Comparison of ENCODE assay signal across 1 fruit fly cellular context in the genomic region with DNA sequence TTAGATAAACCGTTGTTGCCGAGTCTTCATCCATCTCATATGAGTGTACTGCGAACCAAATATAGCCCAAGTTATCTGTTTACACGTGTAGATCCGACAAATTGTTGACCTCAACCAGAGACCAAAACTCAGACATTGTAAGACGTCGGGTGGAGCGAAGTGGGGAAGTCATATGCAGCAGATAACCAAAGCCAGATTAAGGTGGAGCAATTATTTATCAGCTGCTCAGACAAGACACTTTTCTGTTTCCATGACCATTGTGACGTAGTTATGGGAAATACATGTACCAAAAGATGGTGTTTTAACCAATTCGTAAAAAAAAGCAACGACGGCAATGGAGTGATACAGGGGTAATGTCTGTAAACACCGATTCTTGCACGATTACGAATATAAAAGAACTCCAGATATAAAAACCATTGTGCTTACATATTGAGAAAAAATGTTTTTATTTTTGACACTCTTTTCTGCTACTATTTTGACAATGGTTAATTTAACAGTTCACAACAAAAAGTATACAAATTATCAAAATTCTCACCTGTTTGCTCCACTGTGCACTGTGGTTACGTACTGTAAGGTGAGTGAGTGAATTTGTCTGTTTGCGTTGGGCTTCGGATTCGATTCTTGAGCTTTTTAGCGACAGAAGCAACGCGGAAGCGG.
TF ChIP-seq lines count a peak whose summit lies in the region.

No protein-coding gene starts in this region.

TF ChIP-seq in whole organism, embryonic, 481 proteins besides CTCF, POLR2A, EP300 and RAD21 (continued from another document and continues in another):
- TF ChIP-seq CG3065 (GFP tag; optimal IDR thresholded peaks at IDR 0.05; lab: Kevin White, UChicago) = peak; percentile 29
- TF ChIP-seq CG31388 (GFP tag; optimal IDR thresholded peaks at IDR 0.05; lab: Kevin White, UChicago) = no peak
- no peak for TF ChIP-seq chn (GFP tag; optimal IDR thresholded peaks at IDR 0.05; lab: Kevin White, UChicago)
- TF ChIP-seq onecut (GFP tag; IDR thresholded peaks at IDR 0.05; lab: Robert Waterston, UW) = no peak
- TF ChIP-seq CG3726 (GFP tag; IDR thresholded peaks at IDR 0.05; lab: Robert Waterston, UW) = 0 out of 3 replicates have a peak, but pooled peaks have one; percentile 8
- no peak for TF ChIP-seq sr (GFP tag; IDR thresholded peaks at IDR 0.05; lab: Robert Waterston, UW)
- no peak for TF ChIP-seq CG17802 (tag; optimal IDR thresholded peaks at IDR 0.05; lab: Kevin White, UChicago)
- TF ChIP-seq CG9437 (GFP tag; optimal IDR thresholded peaks at IDR 0.05; lab: Kevin White, UChicago) = peak; percentile 29
- no peak for TF ChIP-seq CG3163 (GFP tag; optimal IDR thresholded peaks at IDR 0.05; lab: Kevin White, UChicago)
- no peak for TF ChIP-seq CG2199 (GFP tag; IDR thresholded peaks at IDR 0.05; lab: Robert Waterston, UW)
- peak; percentile 5 for TF ChIP-seq CG10267 (tag; optimal IDR thresholded peaks at IDR 0.05; lab: Kevin White, UChicago)
- peak; percentile 39 to 59 for TF ChIP-seq Hr51 (GFP tag; optimal IDR thresholded peaks at IDR 0.05; lab: Kevin White, UChicago)
- peak; percentile 68 for TF ChIP-seq row (GFP tag; IDR thresholded peaks at IDR 0.05; lab: Robert Waterston, UW)
- no peak for TF ChIP-seq prd (optimal IDR thresholded peaks at IDR 0.05; lab: Kevin White, UChicago)
- TF ChIP-seq prd (GFP tag; IDR thresholded peaks at IDR 0.05; lab: Robert Waterston, UW) = peak; percentile 56
- TF ChIP-seq seq (GFP tag; IDR thresholded peaks at IDR 0.05; lab: Robert Waterston, UW) = no peak
- TF ChIP-seq Dad (GFP tag; optimal IDR thresholded peaks at IDR 0.05; lab: Kevin White, UChicago) = no peak
- 0 out of 2 replicates have a peak, but pooled peaks have one; percentile 27 for TF ChIP-seq peb (GFP tag; IDR thresholded peaks at IDR 0.05; lab: Robert Waterston, UW)
- TF ChIP-seq CG1233 (GFP tag; optimal IDR thresholded peaks at IDR 0.05; lab: Kevin White, UChicago) = no peak
- TF ChIP-seq pb (GFP tag; optimal IDR thresholded peaks at IDR 0.05; lab: Kevin White, UChicago) = peak; percentile 45
- no peak for TF ChIP-seq lov (optimal IDR thresholded peaks at IDR 0.05; lab: Kevin White, UChicago)
- TF ChIP-seq lov (GFP tag; IDR thresholded peaks at IDR 0.05; lab: Robert Waterston, UW) = no peak
- no peak for TF ChIP-seq CG12299 (tag; optimal IDR thresholded peaks at IDR 0.05; lab: Kevin White, UChicago)
- TF ChIP-seq ind (GFP tag; optimal IDR thresholded peaks at IDR 0.05; lab: Kevin White, UChicago) = peak; percentile 53
- TF ChIP-seq slou (GFP tag; optimal IDR thresholded peaks at IDR 0.05; lab: Kevin White, UChicago) = peak; percentile 30
- TF ChIP-seq H15 (GFP tag; IDR thresholded peaks at IDR 0.05; lab: Robert Waterston, UW) = no peak
- TF ChIP-seq nmo (GFP tag; optimal IDR thresholded peaks at IDR 0.05; lab: Kevin White, UChicago) = peak; percentile 31
- peak; percentile 4 for TF ChIP-seq lbe (GFP tag; optimal IDR thresholded peaks at IDR 0.05; lab: Kevin White, UChicago)
- TF ChIP-seq p53 (GFP tag; optimal IDR thresholded peaks at IDR 0.05; lab: Kevin White, UChicago) = peak; percentile 21
- no peak for TF ChIP-seq Bdp1 (GFP tag; optimal IDR thresholded peaks at IDR 0.05; lab: Kevin White, UChicago)
- no peak for TF ChIP-seq CG6765 (GFP tag; optimal IDR thresholded peaks at IDR 0.05; lab: Kevin White, UChicago)
- peak; percentile 64 for TF ChIP-seq gcm2 (GFP tag; optimal IDR thresholded peaks at IDR 0.05; lab: Kevin White, UChicago)
- TF ChIP-seq Side (GFP tag; optimal IDR thresholded peaks at IDR 0.05; lab: Kevin White, UChicago) = peak; percentile 9
- TF ChIP-seq Abd-B (GFP tag; optimal IDR thresholded peaks at IDR 0.05; lab: Kevin White, UChicago) = no peak
- TF ChIP-seq CoRest (tag; optimal IDR thresholded peaks at IDR 0.05; lab: Kevin White, UChicago) = peak; percentile 13
- TF ChIP-seq ac (GFP tag; optimal IDR thresholded peaks at IDR 0.05; lab: Kevin White, UChicago) = no peak
- TF ChIP-seq sob (GFP tag; IDR thresholded peaks at IDR 0.05; lab: Robert Waterston, UW) = peak; percentile 32; the same call in 1 of the 2 replicates
- peak; percentile 14; the same call in 1 of the 3 replicates for TF ChIP-seq CG11093 (GFP tag; IDR thresholded peaks at IDR 0.05; lab: Robert Waterston, UW)
- no peak for TF ChIP-seq Drgx (GFP tag; IDR thresholded peaks at IDR 0.05; lab: Robert Waterston, UW)
- TF ChIP-seq usp (GFP tag; optimal IDR thresholded peaks at IDR 0.05; lab: Kevin White, UChicago) = no peak
- no peak for TF ChIP-seq CG15011 (GFP tag; optimal IDR thresholded peaks at IDR 0.05; lab: Kevin White, UChicago)
- peak; percentile 62 for TF ChIP-seq Meics (GFP tag; optimal IDR thresholded peaks at IDR 0.05; lab: Kevin White, UChicago)
- TF ChIP-seq unpg (GFP tag; optimal IDR thresholded peaks at IDR 0.05; lab: Kevin White, UChicago) = peak; percentile 54
- TF ChIP-seq Vsx1 (GFP tag; optimal IDR thresholded peaks at IDR 0.05; lab: Kevin White, UChicago) = no peak
- peak; percentile 63 for TF ChIP-seq CG18599 (GFP tag; optimal IDR thresholded peaks at IDR 0.05; lab: Kevin White, UChicago)
- peak; percentile 46 for TF ChIP-seq CG7839 (tag; optimal IDR thresholded peaks at IDR 0.05; lab: Kevin White, UChicago)
- no peak for TF ChIP-seq crp (GFP tag; optimal IDR thresholded peaks at IDR 0.05; lab: Kevin White, UChicago)
- 0 out of 3 replicates have a peak, but pooled peaks have one; percentile 28 for TF ChIP-seq Dbx (GFP tag; IDR thresholded peaks at IDR 0.05; lab: Robert Waterston, UW)
- peak; percentile 50 for TF ChIP-seq bab2 (GFP tag; optimal IDR thresholded peaks at IDR 0.05; lab: Kevin White, UChicago)
- peak; percentile 45 for TF ChIP-seq tio (GFP tag; optimal IDR thresholded peaks at IDR 0.05; lab: Kevin White, UChicago)
- peak; percentile 41 for TF ChIP-seq CG10209 (GFP tag; optimal IDR thresholded peaks at IDR 0.05; lab: Kevin White, UChicago)
- TF ChIP-seq zfh2 (GFP tag; optimal IDR thresholded peaks at IDR 0.05; lab: Kevin White, UChicago) = peak; percentile 40
- TF ChIP-seq CG34422 (GFP tag; IDR thresholded peaks at IDR 0.05; lab: Robert Waterston, UW) = no peak
- TF ChIP-seq Doc2 (GFP tag; IDR thresholded peaks at IDR 0.05; lab: Robert Waterston, UW) = no peak
- TF ChIP-seq HHEX (GFP tag; optimal IDR thresholded peaks at IDR 0.05; lab: Kevin White, UChicago) = peak; percentile 44
- TF ChIP-seq Atf-2 (GFP tag; optimal IDR thresholded peaks at IDR 0.05; lab: Kevin White, UChicago) = peak; percentile 50
- peak; percentile 54 for TF ChIP-seq CG11504 (tag; optimal IDR thresholded peaks at IDR 0.05; lab: Kevin White, UChicago)
- TF ChIP-seq bbx (GFP tag; IDR thresholded peaks at IDR 0.05; lab: Robert Waterston, UW; ENCODE audit: partially characterized antibody) = no peak
- TF ChIP-seq psq (GFP tag; optimal IDR thresholded peaks at IDR 0.05; lab: Kevin White, UChicago) = no peak
- TF ChIP-seq CG15269 (tag; optimal IDR thresholded peaks at IDR 0.05; lab: Kevin White, UChicago) = peak; percentile 39
- no peak for TF ChIP-seq kah (GFP tag; optimal IDR thresholded peaks at IDR 0.05; lab: Kevin White, UChicago)
- no peak for TF ChIP-seq ase (GFP tag; IDR thresholded peaks at IDR 0.05; lab: Robert Waterston, UW)
- TF ChIP-seq zfh1 (GFP tag; IDR thresholded peaks at IDR 0.05; lab: Robert Waterston, UW) = peak; percentile 49; the same call in 1 of the 3 replicates
- TF ChIP-seq ken (GFP tag; IDR thresholded peaks at IDR 0.05; lab: Robert Waterston, UW) = no peak
- TF ChIP-seq CG7745 (tag; optimal IDR thresholded peaks at IDR 0.05; lab: Kevin White, UChicago) = no peak
- peak; percentile 16 for TF ChIP-seq CG10543 (GFP tag; optimal IDR thresholded peaks at IDR 0.05; lab: Kevin White, UChicago)
- TF ChIP-seq CG12744 (GFP tag; optimal IDR thresholded peaks at IDR 0.05; lab: Kevin White, UChicago) = peak; percentile 18
- no peak for TF ChIP-seq croc (GFP tag; conservative IDR thresholded peaks at IDR 0.05; lab: Robert Waterston, UW)
- TF ChIP-seq Rfx (GFP tag; IDR thresholded peaks at IDR 0.05; lab: Robert Waterston, UW) = peak; percentile 62; the same call in 1 of the 2 replicates
- peak; percentile 53 for TF ChIP-seq Antp (GFP tag; optimal IDR thresholded peaks at IDR 0.05; lab: Kevin White, UChicago)
- TF ChIP-seq Lpt (GFP tag; optimal IDR thresholded peaks at IDR 0.05; lab: Kevin White, UChicago) = no peak
- 0 out of 2 replicates have a peak, but pooled peaks have one; percentile 25 for TF ChIP-seq CG6689 (GFP tag; IDR thresholded peaks at IDR 0.05; lab: Robert Waterston, UW)
- peak; percentile 27; the same call in 1 of the 2 replicates for TF ChIP-seq CG32772 (GFP tag; IDR thresholded peaks at IDR 0.05; lab: Robert Waterston, UW)
- TF ChIP-seq CG17359 (tag; optimal IDR thresholded peaks at IDR 0.05; lab: Kevin White, UChicago) = peak; percentile 22
- TF ChIP-seq Hand (GFP tag; optimal IDR thresholded peaks at IDR 0.05; lab: Kevin White, UChicago) = no peak
- no peak; the same call in 1 of the 2 replicates for TF ChIP-seq CG10366 (GFP tag; IDR thresholded peaks at IDR 0.05; lab: Robert Waterston, UW)
- TF ChIP-seq Awh (GFP tag; IDR thresholded peaks at IDR 0.05; lab: Robert Waterston, UW) = no peak
- no peak for TF ChIP-seq aop (GFP tag; IDR thresholded peaks at IDR 0.05; lab: Robert Waterston, UW)
- TF ChIP-seq Hr78 (GFP tag; optimal IDR thresholded peaks at IDR 0.05; lab: Kevin White, UChicago) = no peak
- TF ChIP-seq CG13775 (GFP tag; optimal IDR thresholded peaks at IDR 0.05; lab: Kevin White, UChicago) = peak; percentile 28
- peak; percentile 38 for TF ChIP-seq phol (tag; optimal IDR thresholded peaks at IDR 0.05; lab: Kevin White, UChicago)
- TF ChIP-seq CG11695 (GFP tag; IDR thresholded peaks at IDR 0.05; lab: Robert Waterston, UW) = no peak
- peak; percentile 34 for TF ChIP-seq CG10654 (GFP tag; optimal IDR thresholded peaks at IDR 0.05; lab: Kevin White, UChicago)
- no peak for TF ChIP-seq CG10565 (GFP tag; optimal IDR thresholded peaks at IDR 0.05; lab: Kevin White, UChicago)
- no peak for TF ChIP-seq Dll (GFP tag; IDR thresholded peaks at IDR 0.05; lab: Robert Waterston, UW; ENCODE audit: partially characterized antibody)
- no peak for TF ChIP-seq CG6272 (GFP tag; IDR thresholded peaks at IDR 0.05; lab: Robert Waterston, UW)
- TF ChIP-seq mam (GFP tag; optimal IDR thresholded peaks at IDR 0.05; lab: Kevin White, UChicago) = peak; percentile 50
- TF ChIP-seq grn (GFP tag; optimal IDR thresholded peaks at IDR 0.05; lab: Kevin White, UChicago) = peak; percentile 63
- peak; percentile 17 for TF ChIP-seq ewg (GFP tag; optimal IDR thresholded peaks at IDR 0.05; lab: Kevin White, UChicago)
- peak; percentile 31 for TF ChIP-seq CG8388 (GFP tag; optimal IDR thresholded peaks at IDR 0.05; lab: Kevin White, UChicago)
- peak; percentile 35 for TF ChIP-seq Dek (tag; optimal IDR thresholded peaks at IDR 0.05; lab: Kevin White, UChicago)
- peak; percentile 55 for TF ChIP-seq al (GFP tag; IDR thresholded peaks at IDR 0.05; lab: Robert Waterston, UW)
- TF ChIP-seq lilli (GFP tag; optimal IDR thresholded peaks at IDR 0.05; lab: Kevin White, UChicago) = peak; percentile 64
- no peak for TF ChIP-seq CG6254 (GFP tag; optimal IDR thresholded peaks at IDR 0.05; lab: Kevin White, UChicago)
- TF ChIP-seq CG8478 (optimal IDR thresholded peaks at IDR 0.05; lab: Kevin White, UChicago) = no peak
- TF ChIP-seq salm (tag; optimal IDR thresholded peaks at IDR 0.05; lab: Kevin White, UChicago) = no peak
- TF ChIP-seq HLHmδ (GFP tag; optimal IDR thresholded peaks at IDR 0.05; lab: Kevin White, UChicago) = no peak
- peak; percentile 39 for TF ChIP-seq CG18619 (GFP tag; optimal IDR thresholded peaks at IDR 0.05; lab: Kevin White, UChicago)
- no peak for TF ChIP-seq sim (GFP tag; IDR thresholded peaks at IDR 0.05; lab: Robert Waterston, UW)
- TF ChIP-seq Hmr (GFP tag; optimal IDR thresholded peaks at IDR 0.05; lab: Kevin White, UChicago) = peak; percentile 63
- TF ChIP-seq dati (GFP tag; IDR thresholded peaks at IDR 0.05; lab: Robert Waterston, UW) = no peak
- TF ChIP-seq CG1602 (GFP tag; optimal IDR thresholded peaks at IDR 0.05; lab: Kevin White, UChicago) = peak; percentile 39
- TF ChIP-seq Hmx (GFP tag; optimal IDR thresholded peaks at IDR 0.05; lab: Kevin White, UChicago) = no peak
- no peak for TF ChIP-seq Ets97D (GFP tag; optimal IDR thresholded peaks at IDR 0.05; lab: Kevin White, UChicago)
- TF ChIP-seq HmgZ (tag; optimal IDR thresholded peaks at IDR 0.05; lab: Kevin White, UChicago) = no peak
- peak; percentile 92 for TF ChIP-seq Ets65A (GFP tag; lab: Kevin White, UChicago)
- peak; percentile 46 for TF ChIP-seq Myb (GFP tag; optimal IDR thresholded peaks at IDR 0.05; lab: Kevin White, UChicago)
- TF ChIP-seq tgo (GFP tag; IDR thresholded peaks at IDR 0.05; lab: Robert Waterston, UW) = peak; percentile 29; the same call in 1 of the 3 replicates
- TF ChIP-seq CHES-1-like (GFP tag; optimal IDR thresholded peaks at IDR 0.05; lab: Kevin White, UChicago) = peak; percentile 49
- no peak for TF ChIP-seq fd102C (GFP tag; optimal IDR thresholded peaks at IDR 0.05; lab: Kevin White, UChicago)
- 0 out of 3 replicates have a peak, but pooled peaks have one; percentile 60 for TF ChIP-seq CG11456 (GFP tag; IDR thresholded peaks at IDR 0.05; lab: Robert Waterston, UW)
- TF ChIP-seq her (GFP tag; optimal IDR thresholded peaks at IDR 0.05; lab: Kevin White, UChicago) = peak; percentile 23
- TF ChIP-seq ems (GFP tag; optimal IDR thresholded peaks at IDR 0.05; lab: Kevin White, UChicago) = peak; percentile 9
- TF ChIP-seq ssp (GFP tag; IDR thresholded peaks at IDR 0.05; lab: Robert Waterston, UW) = peak; percentile 35; the same call in 1 of the 2 replicates
- no peak for TF ChIP-seq CG15073 (GFP tag; optimal IDR thresholded peaks at IDR 0.05; lab: Kevin White, UChicago)
- TF ChIP-seq Ssrp (tag; optimal IDR thresholded peaks at IDR 0.05; lab: Kevin White, UChicago) = peak; percentile 11
- TF ChIP-seq CG17568 (GFP tag; optimal IDR thresholded peaks at IDR 0.05; lab: Kevin White, UChicago) = no peak
- peak; percentile 77 for TF ChIP-seq CG4707 (GFP tag; optimal IDR thresholded peaks at IDR 0.05; lab: Kevin White, UChicago)
- TF ChIP-seq CG3995 (GFP tag; optimal IDR thresholded peaks at IDR 0.05; lab: Kevin White, UChicago) = no peak
- TF ChIP-seq Stat92E (GFP tag; optimal IDR thresholded peaks at IDR 0.05; lab: Kevin White, UChicago) = peak in 1 of 3 experiments; percentile 46
- TF ChIP-seq CG14965 (GFP tag; optimal IDR thresholded peaks at IDR 0.05; lab: Kevin White, UChicago; ENCODE audit: borderline replicate concordance) = no peak
- TF ChIP-seq Dp (GFP tag; optimal IDR thresholded peaks at IDR 0.05; lab: Kevin White, UChicago) = no peak
- TF ChIP-seq z (GFP tag; IDR thresholded peaks at IDR 0.05; lab: Robert Waterston, UW) = 0 out of 3 replicates have a peak, but pooled peaks have one; percentile 40
- 0 out of 4 replicates have a peak, but pooled peaks have one; percentile 4 for TF ChIP-seq Gug (GFP tag; IDR thresholded peaks at IDR 0.05; lab: Robert Waterston, UW)
